Worm (Caenorhabditis elegans) whole organism, young adult: Measurements from ENCODE around the gene vps-33.1.

Source experiments
- D2030.7 ChIP-seq: fragments of 200-800 bp; sonication (Bioruptor generic); IDR thresholded peaks from 2 replicates; pipeline ENCODE4 v1.3.6; 2022; ENCODE audit warnings: missing genetic modification reagents, missing genetic modification characterization, missing compliant biosample characterization
- F10E7.11 ChIP-seq: sonication (generic microtip); optimal IDR thresholded peaks from 2 replicates; lab custom pipeline; 2017; ENCODE audit warnings: mild to moderate bottlenecking, missing genetic modification characterization, moderate library complexity, missing compliant biosample characterization
- F23B12.7 ChIP-seq: sonication (generic microtip); optimal IDR thresholded peaks from 2 replicates; lab custom pipeline; 2017; ENCODE audit warnings: missing genetic modification characterization, mild to moderate bottlenecking, missing compliant biosample characterization, antibody characterized with exemption, moderate library complexity; ENCODE audit not compliant: insufficient read depth
- F33H1.4 ChIP-seq: fragments of 200-800 bp; sonication (Bioruptor generic); IDR thresholded peaks from 2 replicates; pipeline ENCODE4 v1.3.6; 2022; ENCODE audit warnings: missing genetic modification reagents, missing genetic modification characterization, missing compliant biosample characterization
- F37B4.10 ChIP-seq: fragments of 200-800 bp; sonication (Bioruptor generic); IDR thresholded peaks from 2 replicates; pipeline ENCODE4 v1.3.6; 2022; ENCODE audit warnings: missing genetic modification characterization, missing compliant biosample characterization
- F49E8.2 ChIP-seq: sonication (generic microtip); optimal IDR thresholded peaks from 3 replicates; lab custom pipeline; 2017; ENCODE audit warnings: missing genetic modification characterization, mild to moderate bottlenecking, missing compliant biosample characterization, antibody characterized with exemption, moderate library complexity; ENCODE audit not compliant: insufficient read depth
- F52B5.7 ChIP-seq: sonication (generic microtip); optimal IDR thresholded peaks from 2 replicates; lab custom pipeline; 2016; ENCODE audit warnings: mild to moderate bottlenecking, missing genetic modification characterization, missing compliant biosample characterization
- F57A8.1 ChIP-seq: fragments of 200-800 bp; sonication (Bioruptor generic); optimal IDR thresholded peaks from 2 replicates; lab custom pipeline; 2018; ENCODE audit warnings: mild to moderate bottlenecking, missing genetic modification characterization, moderate library complexity, missing compliant biosample characterization
- F57C9.4 ChIP-seq: sonication (generic microtip); optimal IDR thresholded peaks from 2 replicates; lab custom pipeline; 2017; ENCODE audit warnings: mild to moderate bottlenecking, missing genetic modification characterization, missing compliant biosample characterization
- Y53F4B.3 ChIP-seq: fragments of 200-800 bp; sonication (Bioruptor generic); IDR thresholded peaks from 2 replicates; pipeline ENCODE4 v1.3.6; 2022; ENCODE audit warnings: missing genetic modification reagents, missing genetic modification characterization, missing compliant biosample characterization
- Y56A3A.18 ChIP-seq: fragments of 200-800 bp; sonication (Bioruptor generic); IDR thresholded peaks from 2 replicates; pipeline ENCODE4 v1.3.6; 2022; ENCODE audit warnings: missing genetic modification reagents, missing genetic modification characterization, missing compliant biosample characterization
- Y67H2A.10 ChIP-seq: fragments of 200-800 bp; sonication (Bioruptor generic); conservative IDR thresholded peaks from 2 replicates; pipeline ENCODE4 v1.3.6; 2022; ENCODE audit warnings: missing genetic modification reagents, missing genetic modification characterization, missing compliant biosample characterization
- akir-1 ChIP-seq: fragments of 200-800 bp; sonication (Bioruptor generic); optimal IDR thresholded peaks from 2 replicates; lab custom pipeline; 2018; ENCODE audit warnings: mild to moderate bottlenecking, missing genetic modification characterization, moderate library complexity, missing compliant biosample characterization
- aptf-3 ChIP-seq: fragments of 200-800 bp; sonication (Bioruptor generic); IDR thresholded peaks from 2 replicates; pipeline ENCODE4 v1.3.6; 2022; ENCODE audit warnings: missing genetic modification characterization, missing compliant biosample characterization
- atf-7 ChIP-seq: sonication (generic microtip); optimal IDR thresholded peaks from 2 replicates; lab custom pipeline; 2017; ENCODE audit warnings: mild to moderate bottlenecking, missing genetic modification characterization, missing compliant biosample characterization
- ccch-3 ChIP-seq: fragments of 200-800 bp; sonication (Bioruptor generic); optimal IDR thresholded peaks from 2 replicates; lab custom pipeline; 2018; ENCODE audit warnings: mild to moderate bottlenecking, missing genetic modification characterization, missing compliant biosample characterization
- ceh-100 ChIP-seq: fragments of 200-800 bp; sonication (Bioruptor generic); IDR thresholded peaks from 2 replicates; pipeline ENCODE4 v1.3.6; 2022; ENCODE audit warnings: missing genetic modification reagents, missing genetic modification characterization, missing compliant biosample characterization
- ceh-58 ChIP-seq: fragments of 200-800 bp; sonication (Bioruptor generic); IDR thresholded peaks from 2 replicates; pipeline ENCODE4 v1.3.6; 2022; ENCODE audit warnings: missing genetic modification characterization, missing compliant biosample characterization
- ceh-79 ChIP-seq: sonication (generic microtip); optimal IDR thresholded peaks from 2 replicates; lab custom pipeline; 2017; ENCODE audit warnings: mild to moderate bottlenecking, missing genetic modification characterization, missing compliant biosample characterization
- ceh-91 ChIP-seq: fragments of 200-800 bp; sonication (Bioruptor generic); IDR thresholded peaks from 2 replicates; pipeline ENCODE4 v1.3.6; 2022; ENCODE audit warnings: missing genetic modification reagents, missing genetic modification characterization, missing compliant biosample characterization
- egrh-3 ChIP-seq: fragments of 200-800 bp; sonication (Bioruptor generic); IDR thresholded peaks from 2 replicates; pipeline ENCODE4 v1.3.6; 2022; ENCODE audit warnings: missing genetic modification reagents, missing genetic modification characterization, missing compliant biosample characterization
- ets-4 ChIP-seq: fragments of 200-800 bp; sonication (Bioruptor generic); optimal IDR thresholded peaks from 2 replicates; lab custom pipeline; 2018; ENCODE audit warnings: mild to moderate bottlenecking, missing genetic modification characterization, missing compliant biosample characterization
- hmg-1.2 ChIP-seq: fragments of 200-800 bp; sonication (Bioruptor generic); IDR thresholded peaks from 2 replicates; pipeline ENCODE4 v1.3.6; 2022; ENCODE audit warnings: missing genetic modification reagents, missing genetic modification characterization, missing compliant biosample characterization
- hmg-20 ChIP-seq: fragments of 200-800 bp; sonication (Bioruptor generic); IDR thresholded peaks from 2 replicates; pipeline ENCODE4 v1.3.6; 2022; ENCODE audit warnings: missing genetic modification reagents, missing genetic modification characterization, missing compliant biosample characterization
- lsy-27 ChIP-seq: sonication (generic microtip); optimal IDR thresholded peaks from 2 replicates; lab custom pipeline; 2017; ENCODE audit warnings: missing genetic modification characterization, mild to moderate bottlenecking, missing compliant biosample characterization, antibody characterized with exemption, missing genotype, borderline replicate concordance; ENCODE audit not compliant: insufficient read depth
- madf-3 ChIP-seq: fragments of 200-800 bp; sonication (Bioruptor generic); IDR thresholded peaks from 2 replicates; pipeline ENCODE4 v1.3.6; 2022; ENCODE audit warnings: missing genetic modification reagents, missing genetic modification characterization, missing compliant biosample characterization
- mxl-1 ChIP-seq: sonication (generic microtip); optimal IDR thresholded peaks from 2 replicates; lab custom pipeline; 2016; ENCODE audit warnings: missing genetic modification characterization, missing compliant biosample characterization
- nfya-1 ChIP-seq: sonication (generic microtip); optimal IDR thresholded peaks from 2 replicates; lab custom pipeline; 2017; ENCODE audit warnings: antibody characterized with exemption, missing compliant biosample characterization, missing genetic modification characterization, borderline replicate concordance; ENCODE audit not compliant: insufficient read depth
- nfya-2 ChIP-seq: fragments of 200-800 bp; sonication (Bioruptor generic); IDR thresholded peaks from 2 replicates; pipeline ENCODE4 v1.3.6; 2022; ENCODE audit warnings: missing genetic modification reagents, missing genetic modification characterization, missing compliant biosample characterization
- nhr-179 ChIP-seq: sonication (generic microtip); optimal IDR thresholded peaks from 2 replicates; lab custom pipeline; 2016; ENCODE audit warnings: mild to moderate bottlenecking, missing genetic modification characterization, missing compliant biosample characterization
- nhr-27 ChIP-seq: fragments of 200-800 bp; sonication (Bioruptor generic); optimal IDR thresholded peaks from 2 replicates; lab custom pipeline; 2018; ENCODE audit warnings: mild to moderate bottlenecking, missing genetic modification characterization, moderate library complexity, missing compliant biosample characterization
- nhr-90 ChIP-seq: sonication (generic microtip); optimal IDR thresholded peaks from 2 replicates; lab custom pipeline; 2016; ENCODE audit warnings: missing genotype, mild to moderate bottlenecking, missing genetic modification characterization, missing compliant biosample characterization
- rcor-1 ChIP-seq: fragments of 200-800 bp; sonication (Bioruptor generic); IDR thresholded peaks from 2 replicates; pipeline ENCODE4 v1.3.6; 2022; ENCODE audit warnings: missing genetic modification reagents, missing genetic modification characterization, missing compliant biosample characterization
- rec-8 ChIP-seq, 2 experiments: sonication (generic microtip); optimal IDR thresholded peaks; 2 replicates each; lab custom pipeline; 2016; ENCODE audit warnings: mild to moderate bottlenecking in 2 of 2, missing genetic modification characterization in 2 of 2, missing genetic modification reagents in 2 of 2, missing genotype in 2 of 2, missing biosample characterization in 1 of 2, missing compliant biosample characterization in 1 of 2, moderate library complexity in 1 of 2
- repo-1 ChIP-seq: sonication (generic microtip); optimal IDR thresholded peaks from 2 replicates; lab custom pipeline; 2017; ENCODE audit warnings: mild to moderate bottlenecking, missing genetic modification characterization, missing compliant biosample characterization
- rpc-1 ChIP-seq, 2 experiments: fragments of 150-350 bp in 1 of 2; sonication (generic microtip) in 1 of 2; optimal IDR thresholded peaks; 2 replicates each; lab custom pipeline; 2014 to 2018; ENCODE audit warnings: missing biosample characterization in 1 of 2, missing genetic modification characterization in 1 of 2, missing genetic modification reagents in 1 of 2, missing genotype in 1 of 2
- sea-2 ChIP-seq: fragments of 200-800 bp; sonication (Bioruptor generic); IDR thresholded peaks from 2 replicates; pipeline ENCODE4 v1.3.6; 2022; ENCODE audit warnings: missing genetic modification characterization, missing compliant biosample characterization
- snpc-1.3 ChIP-seq: sonication (generic microtip); optimal IDR thresholded peaks from 2 replicates; lab custom pipeline; 2017; ENCODE audit warnings: missing genetic modification characterization, mild to moderate bottlenecking, missing compliant biosample characterization, antibody characterized with exemption, moderate library complexity, missing genotype, missing genetic modification reagents; ENCODE audit not compliant: insufficient read depth
- tbp1 ChIP-seq: fragments of 200-800 bp; sonication (Bioruptor generic); optimal IDR thresholded peaks from 2 replicates; lab custom pipeline; 2018; ENCODE audit warnings: mild to moderate bottlenecking, missing genetic modification characterization, missing compliant biosample characterization
- zim-3 ChIP-seq: sonication (generic microtip); optimal IDR thresholded peaks from 2 replicates; lab custom pipeline; 2017; ENCODE audit warnings: mild to moderate bottlenecking, missing genetic modification characterization, moderate library complexity, missing compliant biosample characterization
- ztf-26 ChIP-seq: sonication (generic microtip); optimal IDR thresholded peaks from 2 replicates; lab custom pipeline; 2017; ENCODE audit warnings: missing genetic modification characterization, missing compliant biosample characterization
- ztf-6 ChIP-seq: fragments of 200-800 bp; sonication (Bioruptor generic); IDR thresholded peaks from 2 replicates; pipeline ENCODE4 v1.3.6; 2022; ENCODE audit warnings: missing genetic modification reagents, missing genetic modification characterization, missing compliant biosample characterization

vps-33.1 gene

DNA sequence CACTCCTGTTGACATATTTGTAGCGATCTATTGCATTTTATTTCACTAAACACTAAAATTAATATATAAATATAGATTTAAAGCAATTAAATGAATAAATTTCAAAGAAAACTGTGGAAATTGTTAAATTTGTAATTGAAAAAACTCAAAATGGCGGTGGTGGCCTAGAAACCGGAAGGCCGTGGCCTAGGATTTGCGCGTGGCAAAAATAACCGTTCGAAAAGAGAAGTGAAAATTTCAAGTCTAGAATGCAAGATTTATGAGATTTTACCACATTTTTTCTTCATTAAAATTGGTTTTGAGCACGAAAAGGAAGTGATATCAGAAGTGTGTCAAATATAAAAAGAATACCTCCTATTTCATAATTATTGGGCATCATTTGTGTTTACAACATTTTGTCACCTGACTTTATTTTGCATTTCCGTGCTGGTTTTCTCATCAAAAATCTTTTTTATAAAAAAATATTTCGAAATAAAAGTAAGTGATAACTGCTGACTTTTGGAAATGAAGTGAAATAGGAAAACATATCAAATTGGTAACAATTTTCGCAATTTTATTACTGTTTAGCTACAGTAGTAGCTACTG, 17.0 kb upstream of the vps-33.1 start, which contains the start of gene fli-1 (continued):
- TF ChIP-seq lsy-27 (tag; lab: Kevin White, UChicago), result no peak
- TF ChIP-seq tbp1 (GFP tag; lab: Kevin White, UChicago), result peak; percentile 35

DNA sequence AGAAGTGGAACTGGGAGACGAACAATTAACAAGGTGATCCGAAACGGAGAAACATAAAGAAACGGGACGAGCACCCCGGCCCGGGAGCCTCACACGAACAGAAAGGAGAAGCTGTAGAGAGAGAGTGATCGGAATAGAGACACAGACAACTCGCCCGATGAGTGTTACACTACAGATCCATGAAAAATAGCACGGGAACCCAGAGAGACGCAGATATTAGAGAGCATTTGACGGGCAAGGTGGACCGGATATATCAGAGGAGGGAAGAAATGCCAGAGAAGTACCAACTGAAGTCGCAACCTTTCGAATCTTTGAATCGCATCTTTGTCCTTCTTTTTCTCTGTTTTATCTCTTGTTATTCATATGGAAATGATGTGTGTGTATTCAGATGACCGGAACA, 16.3 kb upstream of the vps-33.1 start, which contains the start of gene anmt-1:
TSS of gene anmt-1 (plus strand) at position 388 of the 400 bp plus-strand sequence.
- TF ChIP-seq ets-4 (GFP tag; lab: Kevin White, UChicago) (no peak), hmg-1.2 (peak; percentile 35; the same call in 1 of the 2 replicates)

DNA sequence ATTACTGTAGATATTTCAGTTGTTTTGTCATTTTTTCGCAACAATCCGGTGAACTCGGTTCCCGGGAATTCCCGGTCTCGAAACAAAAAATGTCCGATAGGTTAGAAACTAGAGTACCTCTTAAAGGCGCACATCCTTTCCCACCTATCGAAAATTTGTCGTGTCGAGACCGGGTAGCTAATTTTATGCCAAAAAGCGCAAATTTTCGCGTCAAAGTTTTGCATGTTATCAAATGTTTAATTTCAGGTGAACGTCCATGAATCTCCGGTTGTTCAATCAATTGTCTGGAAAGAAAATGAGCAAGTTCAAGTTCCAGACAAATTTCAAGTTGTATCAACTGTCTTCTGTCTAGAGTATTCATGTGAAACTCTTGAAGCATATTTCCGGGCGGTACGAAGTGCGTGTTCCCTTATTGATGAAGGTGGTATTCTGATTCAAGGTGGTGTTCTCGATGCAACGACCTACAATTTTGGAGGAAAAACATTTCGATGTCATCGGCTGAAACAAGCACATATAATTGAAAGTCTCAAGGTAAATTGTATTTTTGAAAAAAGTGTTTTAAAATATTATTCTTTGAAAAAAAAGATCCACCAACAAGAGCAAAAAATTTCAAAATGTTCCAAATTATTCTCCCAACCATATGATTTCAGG, 15.0 kb upstream of the vps-33.1 start:
- TF ChIP-seq Y56A3A.18 (GFP tag; lab: Robert Waterston, UW) (peak; percentile 79), snpc-1.3 (no peak), sea-2 (GFP tag; lab: Robert Waterston, UW) (no peak), ceh-58 (no peak), ceh-79 (tag; lab: Kevin White, UChicago) (peak; percentile 9), F57A8.1 (no peak), atf-7 (tag; lab: Kevin White, UChicago) (peak; percentile 70), ccch-3 (GFP tag; lab: Kevin White, UChicago) (no peak), F10E7.11 (tag; lab: Kevin White, UChicago) (peak; percentile 83), madf-3 (GFP tag; lab: Robert Waterston, UW) (0 out of 2 replicates have a peak, but pooled peaks have one; percentile 56), rpc-1 (optimal IDR thresholded peaks at IDR 0.05; lab: Kevin White, UChicago) (no peak), rpc-1 (tag; optimal IDR thresholded peaks at IDR 0.05; lab: Kevin White, UChicago) (no peak), rec-8 (tag; optimal IDR thresholded peaks at IDR 0.05; lab: Kevin White, UChicago) (no peak), mxl-1 (tag; lab: Kevin White, UChicago) (no peak), nhr-179 (tag; lab: Kevin White, UChicago) (no peak), rcor-1 (no peak), egrh-3 (no peak), nfya-2 (GFP tag; lab: Robert Waterston, UW) (no peak), aptf-3 (GFP tag; lab: Robert Waterston, UW) (no peak), nhr-90 (tag; lab: Kevin White, UChicago) (no peak), F33H1.4 (GFP tag; lab: Robert Waterston, UW) (no peak; the same call in 1 of the 2 replicates), F23B12.7 (tag; lab: Kevin White, UChicago) (no peak), F37B4.10 (0 out of 2 replicates have a peak, but pooled peaks have one; percentile 65), ceh-91 (GFP tag; lab: Robert Waterston, UW) (no peak), ztf-6 (GFP tag; lab: Robert Waterston, UW) (no peak), nhr-27 (tag; lab: Kevin White, UChicago) (peak; percentile 56), Y53F4B.3 (GFP tag; lab: Robert Waterston, UW) (no peak), zim-3 (no peak), F52B5.7 (tag; lab: Kevin White, UChicago) (peak; percentile 18), ztf-26 (peak; percentile 55), nfya-1 (no peak), ceh-100 (GFP tag; lab: Robert Waterston, UW) (0 out of 2 replicates have a peak, but pooled peaks have one; percentile 23), D2030.7 (GFP tag; lab: Robert Waterston, UW) (no peak), Y67H2A.10 (GFP tag; lab: Robert Waterston, UW) (no peak), F49E8.2 (tag; lab: Kevin White, UChicago) (no peak), akir-1 (GFP tag; lab: Kevin White, UChicago) (no peak), hmg-20 (GFP tag; lab: Robert Waterston, UW) (no peak), repo-1 (tag; lab: Kevin White, UChicago) (peak; percentile 71), F57C9.4 (tag; lab: Kevin White, UChicago) (peak; percentile 64)
